Fruit fly (Drosophila melanogaster): Measurements from ENCODE around the gene CG34307.

dm6 chr3R:11870135-11870534, 27.2 kb upstream of the CG34307 start:
- TF ChIP-seq CG9139 (GFP tag; optimal IDR thresholded peaks at IDR 0.05) (no peak), CG11294 (GFP tag; IDR thresholded peaks at IDR 0.05) (no peak), CG31627 (GFP tag; optimal IDR thresholded peaks at IDR 0.05) (no peak), Eip78C (GFP tag) (no peak), achi (GFP tag; optimal IDR thresholded peaks at IDR 0.05) (no peak), topi (GFP tag; optimal IDR thresholded peaks at IDR 0.05) (no peak), CG10669 (GFP tag; optimal IDR thresholded peaks at IDR 0.05) (no peak), Ets21C (GFP tag; optimal IDR thresholded peaks at IDR 0.05) (no peak), CG16779 (tag; optimal IDR thresholded peaks at IDR 0.05) (no peak), svp (GFP tag) (no peak), CG6276 (GFP tag; optimal IDR thresholded peaks at IDR 0.05) (no peak)

Measured in whole organism, prepupa.